Fruit fly (Drosophila melanogaster) whole organism, embryonic: ENCODE results near the gene CG13373.
A peak's percentile ranks its signal among the peaks of the same experiment; 100 is the strongest.

Source experiments
- BEAF-32 ChIP-seq: fragments of 200-800 bp; sonication (Bioruptor generic); optimal IDR thresholded peaks from 3 replicates; lab custom pipeline; 2017; ENCODE audit warnings: missing biosample characterization, missing genetic modification characterization, mild to moderate bottlenecking, moderate library complexity, missing genetic modification reagents
- Bteb2 ChIP-seq: fragments of 200-800 bp; sonication (Bioruptor generic); optimal IDR thresholded peaks from 2 replicates; lab custom pipeline; 2016; ENCODE audit warnings: missing biosample characterization, missing genetic modification characterization
- CG1024 ChIP-seq: fragments of 200-800 bp; sonication (Bioruptor generic); IDR thresholded peaks from 2 replicates; pipeline ENCODE4 v1.3.6; 2022; ENCODE audit warnings: missing biosample characterization, missing genetic modification characterization
- CG10274 ChIP-seq: fragments of 200-800 bp; sonication (Bioruptor generic); optimal IDR thresholded peaks from 3 replicates; lab custom pipeline; 2017; ENCODE audit warnings: missing biosample characterization, mild to moderate bottlenecking, missing genetic modification characterization
- CG10431 ChIP-seq: fragments of 200-800 bp; sonication (Bioruptor generic); optimal IDR thresholded peaks from 3 replicates; lab custom pipeline; 2018; ENCODE audit warnings: missing biosample characterization, mild to moderate bottlenecking, missing genetic modification characterization
- CG10654 ChIP-seq: fragments of 200-800 bp; sonication (Bioruptor generic); optimal IDR thresholded peaks from 2 replicates; lab custom pipeline; 2016; ENCODE audit warnings: missing biosample characterization, missing genetic modification characterization
- CG10979 ChIP-seq: fragments of 200-800 bp; sonication (Bioruptor generic); optimal IDR thresholded peaks from 2 replicates; lab custom pipeline; 2018; ENCODE audit warnings: missing biosample characterization, mild to moderate bottlenecking, missing genetic modification characterization, moderate library complexity
- CG14860 ChIP-seq: fragments of 200-800 bp; sonication (Bioruptor generic); IDR thresholded peaks from 3 replicates; pipeline ENCODE4 v1.3.6; 2022; ENCODE audit warnings: missing biosample characterization, missing genetic modification characterization; ENCODE audit not compliant: partially characterized antibody
- CG15601 ChIP-seq: fragments of 200-800 bp; sonication (Bioruptor generic); optimal IDR thresholded peaks from 3 replicates; lab custom pipeline; 2019; ENCODE audit warnings: missing biosample characterization, mild to moderate bottlenecking, missing genetic modification characterization, moderate library complexity
- CG1602 ChIP-seq: fragments of 200-800 bp; sonication (Bioruptor generic); optimal IDR thresholded peaks from 3 replicates; lab custom pipeline; 2016; ENCODE audit warnings: missing biosample characterization, missing genetic modification characterization
- CG17385 ChIP-seq: fragments of 200-800 bp; sonication (Bioruptor generic); optimal IDR thresholded peaks from 3 replicates; lab custom pipeline; 2018; ENCODE audit warnings: missing biosample characterization, mild to moderate bottlenecking, missing genetic modification characterization
- CG17612 ChIP-seq: fragments of 200-800 bp; sonication (Bioruptor generic); IDR thresholded peaks from 2 replicates; pipeline ENCODE4 v1.3.6; 2022; ENCODE audit warnings: missing biosample characterization, missing genetic modification characterization
- CG31441 ChIP-seq: fragments of 200-800 bp; sonication (Bioruptor generic); IDR thresholded peaks from 2 replicates; pipeline ENCODE4 v1.3.6; 2022; ENCODE audit warnings: missing biosample characterization, missing genetic modification characterization
- CG33557 ChIP-seq: fragments of 200-800 bp; sonication (Bioruptor generic); optimal IDR thresholded peaks from 2 replicates; lab custom pipeline; 2019; ENCODE audit warnings: missing biosample characterization, mild to moderate bottlenecking, missing genetic modification characterization, moderate library complexity
- CG34224 ChIP-seq: fragments of 200-800 bp; sonication (Bioruptor generic); IDR thresholded peaks from 3 replicates; pipeline ENCODE4 v1.3.6; 2022; ENCODE audit warnings: missing biosample characterization, missing genetic modification characterization; ENCODE audit not compliant: partially characterized antibody
- CG34376 ChIP-seq: fragments of 200-800 bp; sonication (Bioruptor generic); optimal IDR thresholded peaks from 2 replicates; lab custom pipeline; 2018; ENCODE audit warnings: missing biosample characterization, mild to moderate bottlenecking, missing genetic modification characterization
- CG6175 ChIP-seq: fragments of 200-800 bp; sonication (Bioruptor generic); IDR thresholded peaks from 3 replicates; pipeline ENCODE4 v1.3.6; 2022; ENCODE audit warnings: missing biosample characterization, missing genetic modification characterization
- CG8089 ChIP-seq: fragments of 200-800 bp; sonication (Bioruptor generic); optimal IDR thresholded peaks from 3 replicates; lab custom pipeline; 2016; ENCODE audit warnings: missing biosample characterization, missing genetic modification characterization
- CG9727 ChIP-seq: fragments of 200-800 bp; sonication (Bioruptor generic); optimal IDR thresholded peaks from 3 replicates; lab custom pipeline; 2017; ENCODE audit warnings: missing biosample characterization, mild to moderate bottlenecking, missing genetic modification characterization
- CG9797 ChIP-seq: fragments of 200-800 bp; sonication (Bioruptor generic); optimal IDR thresholded peaks from 3 replicates; lab custom pipeline; 2018; ENCODE audit warnings: missing biosample characterization, mild to moderate bottlenecking, missing genetic modification characterization
- H2.0 ChIP-seq: fragments of 200-800 bp; sonication (Bioruptor generic); IDR thresholded peaks from 2 replicates; pipeline ENCODE4 v1.3.6; 2022; ENCODE audit warnings: missing biosample characterization, missing genetic modification characterization
- Hr51 ChIP-seq, 2 experiments: fragments of 200-800 bp; sonication (Bioruptor generic); optimal IDR thresholded peaks; 2 replicates in 1 of 2; 3 replicates in 1 of 2; lab custom pipeline; 2016 to 2018; ENCODE audit warnings: missing biosample characterization in 2 of 2, missing genetic modification characterization in 2 of 2, mild to moderate bottlenecking in 1 of 2, moderate library complexity in 1 of 2
- Mes4 ChIP-seq: fragments of 200-800 bp; sonication (Bioruptor generic); optimal IDR thresholded peaks from 2 replicates; lab custom pipeline; 2016; ENCODE audit warnings: missing biosample characterization, missing genetic modification characterization
- NfI ChIP-seq: fragments of 200-800 bp; sonication (Bioruptor generic); optimal IDR thresholded peaks from 3 replicates; lab custom pipeline; 2018; ENCODE audit warnings: missing biosample characterization, mild to moderate bottlenecking, missing genetic modification characterization, moderate library complexity
- Taf1 ChIP-seq: fragments of 200-800 bp; sonication (Bioruptor generic); IDR thresholded peaks from 2 replicates; pipeline ENCODE4 v1.3.6; 2022; ENCODE audit warnings: missing biosample characterization, missing genetic modification characterization
- Usf ChIP-seq: fragments of 200-800 bp; sonication (Bioruptor generic); optimal IDR thresholded peaks from 2 replicates; lab custom pipeline; 2017; ENCODE audit warnings: missing genotype, missing biosample characterization, missing genetic modification characterization
- Vsx1 ChIP-seq: fragments of 200-800 bp; sonication (Bioruptor generic); optimal IDR thresholded peaks from 2 replicates; lab custom pipeline; 2017; ENCODE audit warnings: missing biosample characterization, mild to moderate bottlenecking, missing genetic modification characterization, missing genetic modification reagents
- aop ChIP-seq: fragments of 200-800 bp; sonication (Bioruptor generic); IDR thresholded peaks from 2 replicates; pipeline ENCODE4 v1.3.6; 2022; ENCODE audit warnings: missing biosample characterization, missing genetic modification characterization
- cg ChIP-seq: fragments of 200-800 bp; sonication (Bioruptor generic); optimal IDR thresholded peaks from 3 replicates; lab custom pipeline; 2019; ENCODE audit warnings: missing biosample characterization, mild to moderate bottlenecking, missing genetic modification characterization, moderate library complexity
- chinmo ChIP-seq: fragments of 200-800 bp; sonication (Bioruptor generic); IDR thresholded peaks from 4 replicates; pipeline ENCODE4 v1.3.6; 2022; ENCODE audit warnings: missing biosample characterization, missing genetic modification characterization; ENCODE audit not compliant: partially characterized antibody
- chm ChIP-seq: fragments of 200-800 bp; sonication (Bioruptor generic); IDR thresholded peaks from 2 replicates; pipeline ENCODE4 v1.3.6; 2022; ENCODE audit warnings: missing biosample characterization, missing genetic modification characterization
- crc ChIP-seq: fragments of 200-800 bp; sonication (Bioruptor generic); optimal IDR thresholded peaks from 2 replicates; lab custom pipeline; 2016; ENCODE audit warnings: missing biosample characterization, missing genetic modification characterization
- cwo ChIP-seq: fragments of 200-800 bp; sonication (Bioruptor generic); optimal IDR thresholded peaks from 3 replicates; lab custom pipeline; 2017; ENCODE audit warnings: missing biosample characterization, missing genetic modification characterization, mild to moderate bottlenecking, moderate library complexity, missing genetic modification reagents
- disco-r ChIP-seq: fragments of 200-800 bp; sonication (Bioruptor generic); optimal IDR thresholded peaks from 2 replicates; lab custom pipeline; 2016; ENCODE audit warnings: missing biosample characterization, missing genetic modification characterization
- en ChIP-seq: fragments of 200-800 bp; sonication (Bioruptor generic); optimal IDR thresholded peaks from 2 replicates; lab custom pipeline; 2016; ENCODE audit warnings: missing biosample characterization, missing genetic modification characterization
- grau ChIP-seq: fragments of 200-800 bp; optimal IDR thresholded peaks from 3 replicates; lab custom pipeline; 2019; ENCODE audit warnings: missing biosample characterization, mild to moderate bottlenecking, missing genetic modification characterization, moderate library complexity
- hb ChIP-seq: fragments of 200-800 bp; sonication (Bioruptor generic); IDR thresholded peaks from 3 replicates; pipeline ENCODE4 v1.3.6; 2022; ENCODE audit warnings: missing biosample characterization, missing genetic modification characterization; ENCODE audit not compliant: partially characterized antibody
- lilli ChIP-seq: fragments of 200-800 bp; sonication (Bioruptor generic); optimal IDR thresholded peaks from 3 replicates; lab custom pipeline; 2016; ENCODE audit warnings: missing biosample characterization, missing genetic modification characterization
- mam ChIP-seq: fragments of 200-800 bp; sonication (Bioruptor generic); optimal IDR thresholded peaks from 3 replicates; lab custom pipeline; 2016; ENCODE audit warnings: missing biosample characterization, missing genetic modification characterization
- nerfin-1 ChIP-seq: fragments of 200-800 bp; sonication (Bioruptor generic); optimal IDR thresholded peaks from 3 replicates; lab custom pipeline; 2019; ENCODE audit warnings: missing biosample characterization, mild to moderate bottlenecking, missing genetic modification characterization, moderate library complexity
- nom ChIP-seq: fragments of 200-800 bp; sonication (Bioruptor generic); optimal IDR thresholded peaks from 2 replicates; lab custom pipeline; 2017; ENCODE audit warnings: missing biosample characterization, missing genetic modification characterization, mild to moderate bottlenecking, moderate library complexity, missing genetic modification reagents
- sc ChIP-seq, 3 experiments: fragments of >200 bp in 2 of 3; fragments of 200-800 bp in 1 of 3; sonication (Bioruptor generic) in 1 of 3; optimal IDR thresholded peaks; 2 replicates in 2 of 3; 3 replicates in 1 of 3; lab custom pipeline; 2017; ENCODE audit warnings: mild to moderate bottlenecking in 1 of 3, missing biosample characterization in 1 of 3, missing genetic modification characterization in 1 of 3, missing genetic modification reagents in 1 of 3
- sd ChIP-seq: fragments of 200-800 bp; sonication (Bioruptor generic); optimal IDR thresholded peaks from 3 replicates; lab custom pipeline; 2018; ENCODE audit warnings: missing biosample characterization, mild to moderate bottlenecking, missing genetic modification characterization, moderate library complexity
- so ChIP-seq: fragments of 200-800 bp; sonication (Bioruptor generic); IDR thresholded peaks from 3 replicates; pipeline ENCODE4 v1.3.6; 2022; ENCODE audit warnings: missing biosample characterization, missing genetic modification characterization
- trh ChIP-seq: fragments of 200-800 bp; sonication (Bioruptor generic); optimal IDR thresholded peaks from 2 replicates; lab custom pipeline; 2016; ENCODE audit warnings: missing biosample characterization, missing genetic modification characterization
- twi ChIP-seq: fragments of 200-800 bp; optimal IDR thresholded peaks from 2 replicates; lab custom pipeline; 2019; ENCODE audit warnings: missing biosample characterization, mild to moderate bottlenecking, missing genetic modification characterization, moderate library complexity
- wdn ChIP-seq: fragments of 200-800 bp; sonication (Bioruptor generic); IDR thresholded peaks from 2 replicates; pipeline ENCODE4 v1.3.6; 2022; ENCODE audit warnings: missing biosample characterization, missing genetic modification characterization
- z ChIP-seq: fragments of 200-800 bp; sonication (Bioruptor generic); IDR thresholded peaks from 3 replicates; pipeline ENCODE4 v1.3.6; 2022; ENCODE audit warnings: missing biosample characterization, missing genetic modification characterization

CG13373 gene

DNA sequence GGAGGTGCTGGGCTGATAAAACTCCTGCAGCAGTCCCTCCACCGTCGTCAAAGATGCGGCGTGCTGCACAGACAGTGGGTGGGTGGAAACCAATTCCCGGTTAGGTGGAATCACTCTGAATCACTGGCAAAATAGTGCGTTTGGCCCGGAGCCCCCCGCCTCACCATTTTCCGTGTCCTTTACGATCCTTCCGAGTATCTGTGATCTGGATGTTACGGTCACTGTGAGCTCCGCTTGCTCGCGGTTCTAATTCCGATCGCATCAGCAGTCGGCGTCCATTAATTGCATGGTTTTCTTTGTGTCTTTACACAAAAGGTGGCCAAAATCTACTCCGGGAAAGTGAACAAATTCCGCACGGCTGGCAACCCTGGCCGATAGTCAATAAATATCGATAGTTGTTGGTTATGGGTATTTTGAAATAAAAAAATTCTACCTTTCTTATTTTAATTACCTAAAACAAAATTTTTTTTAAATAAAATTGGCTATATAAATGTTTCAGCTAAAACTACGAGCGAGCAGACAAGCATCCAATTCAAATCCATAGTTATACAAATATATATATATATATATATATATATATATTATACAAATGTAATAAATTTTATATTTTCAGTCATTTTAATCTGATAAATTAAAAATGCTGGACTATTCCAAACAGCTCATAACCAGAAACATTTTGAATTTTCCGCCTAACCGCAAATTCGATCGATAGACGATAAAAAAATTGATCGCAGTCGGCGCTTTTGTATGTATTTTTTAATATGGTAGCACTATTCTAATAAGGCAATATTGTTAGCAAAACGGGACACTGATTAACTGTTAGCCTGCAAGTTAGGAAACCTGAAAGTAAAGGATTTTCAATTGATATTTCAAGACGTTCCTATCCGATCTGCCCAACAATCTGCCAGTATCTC, at the start of gene CG13373, which contains the start of gene ebo (continued):
- TF ChIP-seq CG1024 (GFP tag; lab: Robert Waterston, UW) (no peak), sd (tag; lab: Kevin White, UChicago) (no peak), twi (no peak), CG10654 (GFP tag; lab: Kevin White, UChicago) (no peak), CG6175 (GFP tag; lab: Robert Waterston, UW) (no peak), CG17612 (GFP tag; lab: Robert Waterston, UW) (no peak), disco-r (GFP tag; lab: Kevin White, UChicago) (no peak), z (GFP tag; lab: Robert Waterston, UW) (no peak), CG14860 (GFP tag; lab: Robert Waterston, UW) (peak; percentile 19; the same call in 2 of the 3 replicates), mam (GFP tag; lab: Kevin White, UChicago) (peak; percentile 35), crc (GFP tag; lab: Kevin White, UChicago) (no peak), trh (GFP tag; lab: Kevin White, UChicago) (no peak), so (no peak), CG17385 (GFP tag; lab: Kevin White, UChicago) (no peak), sc (optimal IDR thresholded peaks at IDR 0.05; lab: Kevin White, UChicago) (no peak), sc (GFP tag; optimal IDR thresholded peaks at IDR 0.05; lab: Kevin White, UChicago) (no peak), cg (GFP tag; lab: Kevin White, UChicago) (no peak), Mes4 (GFP tag; lab: Kevin White, UChicago) (no peak), Hr51 (GFP tag; optimal IDR thresholded peaks at IDR 0.05; lab: Kevin White, UChicago) (no peak), CG10979 (tag; lab: Kevin White, UChicago) (no peak), CG31441 (no peak), CG34376 (no peak), CG15601 (peak; percentile 15), wdn (GFP tag; lab: Robert Waterston, UW) (no peak), chinmo (GFP tag; lab: Robert Waterston, UW) (0 out of 4 replicates have a peak, but pooled peaks have one; percentile 29), hb (GFP tag; lab: Robert Waterston, UW) (no peak), Bteb2 (GFP tag; lab: Kevin White, UChicago) (no peak), CG10431 (no peak), Taf1 (GFP tag; lab: Robert Waterston, UW) (no peak), CG1602 (GFP tag; lab: Kevin White, UChicago) (peak; percentile 31), lilli (GFP tag; lab: Kevin White, UChicago) (peak; percentile 29), aop (no peak), Usf (GFP tag; lab: Kevin White, UChicago) (no peak), CG10274 (GFP tag; lab: Kevin White, UChicago) (no peak), CG33557 (GFP tag; lab: Kevin White, UChicago) (no peak), grau (tag; lab: Kevin White, UChicago) (peak; percentile 58), en (GFP tag; lab: Kevin White, UChicago) (no peak), cwo (no peak), CG8089 (GFP tag; lab: Kevin White, UChicago) (no peak), chm (GFP tag; lab: Robert Waterston, UW) (no peak), CG9727 (GFP tag; lab: Kevin White, UChicago) (no peak), H2.0 (GFP tag; lab: Robert Waterston, UW) (no peak), nom (GFP tag; lab: Kevin White, UChicago) (no peak), Vsx1 (no peak), BEAF-32 (peak; percentile 69), CG34224 (GFP tag; lab: Robert Waterston, UW) (peak; percentile 46; the same call in 1 of the 3 replicates), CG9797 (GFP tag; lab: Kevin White, UChicago) (no peak), NfI (GFP tag; lab: Kevin White, UChicago) (no peak), nerfin-1 (tag; lab: Kevin White, UChicago) (no peak)
